Worm (Caenorhabditis elegans): ENCODE data around the gene Y75B8A.34.

The Y75B8A.34 gene

ce11 chrIII:12399709-12400108 lies 40.3 kb downstream of the Y75B8A.34 start (continued):
- no peak for TF ChIP-seq daf-12 (tag; optimal IDR thresholded peaks at IDR 0.05)
- TF ChIP-seq lin-1 (GFP tag; IDR thresholded peaks at IDR 0.05) = no peak
- TF ChIP-seq Y48G9A.11 (GFP tag; IDR thresholded peaks at IDR 0.05) = peak; percentile 49; the same call in 1 of the 2 replicates

ce11 chrIII:12410304-12410703 lies 50.9 kb downstream of the Y75B8A.34 start:
- TF ChIP-seq ceh-28 (tag; optimal IDR thresholded peaks at IDR 0.05) = peak; percentile 88
- TF ChIP-seq mep-1 (tag; optimal IDR thresholded peaks at IDR 0.05) = no peak
- TF ChIP-seq nhr-48 (tag; optimal IDR thresholded peaks at IDR 0.05) = no peak
- no peak for TF ChIP-seq aly-2 (tag; optimal IDR thresholded peaks at IDR 0.05)

All from whole organism, L4 larva.